Worm (Caenorhabditis elegans) whole organism, mixed stage, embryonic: ENCODE results near the gene F21C10.18.

ENCODE experiments used
- M03D4.4 ChIP-seq: sonication (generic microtip); optimal IDR thresholded peaks from 2 replicates; lab custom pipeline; 2017; ENCODE audit warnings: mild to moderate bottlenecking, missing genetic modification characterization, missing compliant biosample characterization
- blmp-1 ChIP-seq: fragments of 150-350 bp; optimal IDR thresholded peaks from 2 replicates; lab custom pipeline; 2014; ENCODE audit warnings: missing biosample characterization, missing genetic modification characterization
- ceh-39 ChIP-seq: fragments of 150-350 bp; optimal IDR thresholded peaks from 2 replicates; lab custom pipeline; 2014; ENCODE audit warnings: missing biosample characterization, missing genetic modification characterization
- ceh-43 ChIP-seq: fragments of 200-800 bp; sonication (Bioruptor generic); optimal IDR thresholded peaks from 2 replicates; lab custom pipeline; 2018; ENCODE audit warnings: mild to moderate bottlenecking, missing genetic modification characterization, moderate library complexity, missing compliant biosample characterization
- ces-1 ChIP-seq: fragments of 150-350 bp; optimal IDR thresholded peaks from 2 replicates; lab custom pipeline; 2014; ENCODE audit warnings: missing biosample characterization, missing genetic modification reagents, missing genetic modification characterization
- cnd-1 ChIP-seq: fragments of 200-800 bp; sonication (Bioruptor generic); optimal IDR thresholded peaks from 2 replicates; lab custom pipeline; 2018; ENCODE audit warnings: mild to moderate bottlenecking, missing genetic modification characterization, missing compliant biosample characterization
- elt-1 ChIP-seq: sonication (generic microtip); optimal IDR thresholded peaks from 2 replicates; lab custom pipeline; 2017; ENCODE audit warnings: missing genetic modification characterization, mild to moderate bottlenecking, missing compliant biosample characterization, antibody characterized with exemption, moderate library complexity, borderline replicate concordance; ENCODE audit not compliant: insufficient read depth
- elt-3 ChIP-seq: fragments of 150-350 bp; optimal IDR thresholded peaks from 2 replicates; lab custom pipeline; 2014; ENCODE audit warnings: missing biosample characterization, missing genetic modification characterization
- flh-1 ChIP-seq: fragments of 200-800 bp; sonication (Bioruptor generic); optimal IDR thresholded peaks from 2 replicates; lab custom pipeline; 2018; ENCODE audit warnings: mild to moderate bottlenecking, missing genetic modification characterization, moderate library complexity, missing compliant biosample characterization
- ham-2 ChIP-seq: fragments of 200-800 bp; sonication (Bioruptor generic); optimal IDR thresholded peaks from 2 replicates; lab custom pipeline; 2018; ENCODE audit warnings: mild to moderate bottlenecking, missing genetic modification characterization, missing compliant biosample characterization
- hlh-1 ChIP-seq: fragments of 150-350 bp; optimal IDR thresholded peaks from 2 replicates; lab custom pipeline; 2014; ENCODE audit warnings: missing biosample characterization, missing genetic modification reagents, missing genetic modification characterization
- lin-13 ChIP-seq: fragments of 150-350 bp; optimal IDR thresholded peaks from 2 replicates; lab custom pipeline; 2014; ENCODE audit warnings: missing biosample characterization, missing genetic modification characterization
- lsy-2 ChIP-seq: fragments of 150-350 bp; optimal IDR thresholded peaks from 2 replicates; lab custom pipeline; 2014; ENCODE audit warnings: missing biosample characterization, missing genetic modification characterization
- mab-5 ChIP-seq: fragments of 150-350 bp; optimal IDR thresholded peaks from 2 replicates; lab custom pipeline; 2014; ENCODE audit warnings: missing biosample characterization, missing genetic modification characterization
- mls-2 ChIP-seq: sonication (generic microtip); optimal IDR thresholded peaks from 2 replicates; lab custom pipeline; 2016; ENCODE audit warnings: mild to moderate bottlenecking, missing genetic modification characterization, moderate library complexity, missing compliant biosample characterization
- nhr-12 ChIP-seq: fragments of 150-350 bp; optimal IDR thresholded peaks from 2 replicates; lab custom pipeline; 2014; ENCODE audit warnings: missing biosample characterization, missing genetic modification characterization
- nhr-2 ChIP-seq: fragments of 150-350 bp; optimal IDR thresholded peaks from 2 replicates; lab custom pipeline; 2014; ENCODE audit warnings: missing biosample characterization, missing genetic modification characterization
- nhr-28 ChIP-seq: fragments of 150-350 bp; optimal IDR thresholded peaks from 2 replicates; lab custom pipeline; 2014; ENCODE audit warnings: missing biosample characterization, missing genetic modification characterization
- nhr-76 ChIP-seq: sonication (generic microtip); optimal IDR thresholded peaks from 2 replicates; lab custom pipeline; 2017; ENCODE audit warnings: missing biosample characterization, missing genetic modification characterization
- pha-4 ChIP-seq: fragments of 150-350 bp; optimal IDR thresholded peaks from 2 replicates; lab custom pipeline; 2018; ENCODE audit warnings: missing biosample characterization, missing genetic modification reagents, missing genetic modification characterization
- sem-2 ChIP-seq: fragments of 200-800 bp; sonication (Bioruptor generic); optimal IDR thresholded peaks from 2 replicates; lab custom pipeline; 2018; ENCODE audit warnings: mild to moderate bottlenecking, missing genetic modification characterization, missing compliant biosample characterization
- snpc-4 ChIP-seq: fragments of 150-350 bp; optimal IDR thresholded peaks from 2 replicates; lab custom pipeline; 2014; ENCODE audit warnings: missing biosample characterization, missing genetic modification characterization
- sptf-1 ChIP-seq: sonication (generic microtip); optimal IDR thresholded peaks from 2 replicates; lab custom pipeline; 2017; ENCODE audit warnings: mild to moderate bottlenecking, missing genetic modification characterization, moderate library complexity, missing compliant biosample characterization
- tbx-8 ChIP-seq: fragments of 200-800 bp; sonication (Bioruptor generic); optimal IDR thresholded peaks from 2 replicates; lab custom pipeline; 2018; ENCODE audit warnings: mild to moderate bottlenecking, missing genetic modification characterization, moderate library complexity, missing compliant biosample characterization
- unc-120 ChIP-seq: sonication (generic microtip); optimal IDR thresholded peaks from 2 replicates; lab custom pipeline; 2017; ENCODE audit warnings: missing genetic modification characterization, missing compliant biosample characterization; ENCODE audit not compliant: poor library complexity, severe bottlenecking
- unc-39 ChIP-seq: fragments of 150-350 bp; optimal IDR thresholded peaks from 2 replicates; lab custom pipeline; 2014; ENCODE audit warnings: missing biosample characterization, missing genetic modification characterization
- unc-62 ChIP-seq: fragments of 150-350 bp; optimal IDR thresholded peaks from 2 replicates; lab custom pipeline; 2014; ENCODE audit warnings: missing biosample characterization, missing genetic modification reagents, missing genetic modification characterization
- zip-8 ChIP-seq: fragments of 150-350 bp; optimal IDR thresholded peaks from 2 replicates; lab custom pipeline; 2014; ENCODE audit warnings: missing biosample characterization, missing genetic modification characterization
- ztf-11 ChIP-seq: fragments of 150-350 bp; optimal IDR thresholded peaks from 2 replicates; lab custom pipeline; 2014; ENCODE audit warnings: missing biosample characterization, missing genetic modification characterization

The F21C10.18 gene

DNA sequence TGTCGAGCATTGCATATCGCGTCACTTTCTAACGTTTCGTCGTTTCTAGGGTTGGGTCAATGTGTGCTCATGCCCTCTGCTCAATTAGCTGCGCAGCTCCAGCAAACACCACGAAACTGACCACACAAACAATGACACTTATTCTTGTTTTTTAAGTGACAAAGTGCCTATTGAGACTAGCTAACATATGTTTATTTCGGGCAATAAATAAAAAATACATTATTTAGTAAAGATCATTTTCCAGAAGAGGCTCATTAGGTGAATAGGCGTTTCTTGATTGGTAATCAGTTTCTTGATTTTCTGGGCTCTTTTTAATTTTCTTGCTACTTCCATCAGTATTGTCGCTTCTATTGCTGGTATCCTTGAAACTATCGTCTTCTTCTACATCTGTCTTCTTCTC is 38.6 kb upstream of the F21C10.18 start, which contains the start of gene T27E4.5:
TSS of gene T27E4.5 (minus strand) at position 101 of the 400 bp plus-strand sequence.
- TF ChIP-seq ces-1 (GFP tag; lab: Kevin White, UChicago) (no peak), mls-2 (tag; lab: Kevin White, UChicago) (no peak), ztf-11 (tag; lab: Kevin White, UChicago) (no peak), lin-13 (tag; lab: Kevin White, UChicago) (no peak), unc-62 (no peak), nhr-28 (tag; lab: Kevin White, UChicago) (no peak), ceh-39 (tag; lab: Kevin White, UChicago) (no peak), unc-39 (tag; lab: Kevin White, UChicago) (no peak), M03D4.4 (tag; lab: Kevin White, UChicago) (no peak), blmp-1 (tag; lab: Kevin White, UChicago) (no peak), sptf-1 (tag; lab: Kevin White, UChicago) (no peak), hlh-1 (tag; lab: Kevin White, UChicago) (no peak), mab-5 (no peak), elt-1 (tag; lab: Kevin White, UChicago) (no peak)
- TF ChIP-seq, all 35 proteins: peak for 0

DNA sequence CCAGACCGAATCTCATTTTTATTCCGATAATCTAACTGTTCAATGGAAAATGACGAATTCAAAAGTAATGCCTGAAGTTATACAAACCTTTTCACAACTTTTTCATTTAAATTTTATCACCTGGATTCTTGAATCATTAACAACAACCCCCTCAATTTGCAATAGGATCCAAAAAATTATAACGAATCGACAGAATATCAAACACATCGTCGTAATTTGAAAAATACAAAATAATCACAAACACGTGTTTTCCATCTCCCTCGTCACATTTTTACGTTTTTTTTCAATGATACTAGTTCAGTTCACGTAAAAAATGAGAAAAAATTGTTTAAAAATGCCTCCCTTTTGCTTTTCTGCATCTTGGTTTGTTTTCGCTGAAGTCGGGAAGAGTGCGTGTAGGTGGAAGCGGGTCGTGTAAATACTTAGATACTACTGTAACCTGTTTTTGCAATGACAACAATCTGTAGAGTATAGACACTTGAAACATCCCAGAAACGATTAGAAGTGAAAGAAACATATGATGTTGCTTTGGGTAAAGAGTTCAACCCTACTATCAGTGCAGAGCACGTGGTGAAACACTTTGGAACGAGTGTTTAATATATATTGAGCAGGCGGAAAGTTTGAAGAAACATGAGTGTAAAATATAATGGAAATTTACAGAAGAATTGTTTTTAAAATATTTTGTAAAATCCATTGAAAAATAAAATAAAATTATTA is 34.8 kb upstream of the F21C10.18 start, which contains the start of gene oac-50:
TSS of gene oac-50 (minus strand) at position 219 of the 717 bp plus-strand sequence.
- TF ChIP-seq nhr-28 (tag; lab: Kevin White, UChicago) (no peak), cnd-1 (no peak), nhr-2 (tag; lab: Kevin White, UChicago) (no peak), ceh-43 (GFP tag; lab: Kevin White, UChicago) (no peak), sem-2 (no peak), lin-13 (tag; lab: Kevin White, UChicago) (no peak)
- TF ChIP-seq, all 35 proteins: peak for 0

DNA sequence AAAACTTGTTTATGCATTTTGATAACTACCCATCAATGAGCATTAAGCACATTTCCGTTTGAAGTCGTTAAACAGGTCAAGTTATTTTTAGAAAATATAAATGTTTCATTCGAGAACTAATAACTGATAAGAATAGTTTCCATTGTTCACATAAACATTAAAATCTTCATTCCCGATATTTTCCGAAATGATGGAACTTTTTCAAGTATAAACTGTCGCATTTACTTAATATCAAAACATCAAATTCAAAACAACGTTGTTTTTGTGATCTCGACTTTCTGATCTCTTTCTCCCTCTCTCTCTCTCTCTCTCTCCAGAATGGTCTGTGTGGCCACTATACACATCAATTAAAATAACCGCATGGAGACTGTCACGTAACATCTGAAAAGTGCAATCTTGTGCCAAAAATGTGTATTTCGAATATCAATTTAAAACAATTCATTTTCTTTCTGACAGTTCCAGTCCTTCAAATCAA is 33.9 kb upstream of the F21C10.18 start:
- TF ChIP-seq unc-62 (no peak), blmp-1 (tag; lab: Kevin White, UChicago) (no peak), ceh-39 (tag; lab: Kevin White, UChicago) (no peak), tbx-8 (GFP tag; lab: Kevin White, UChicago) (no peak), sptf-1 (tag; lab: Kevin White, UChicago) (no peak), pha-4 (tag; lab: Kevin White, UChicago) (no peak), nhr-76 (tag; lab: Kevin White, UChicago) (no peak), ztf-11 (tag; lab: Kevin White, UChicago) (no peak), unc-120 (tag; lab: Kevin White, UChicago) (no peak), nhr-28 (tag; lab: Kevin White, UChicago) (no peak)

DNA sequence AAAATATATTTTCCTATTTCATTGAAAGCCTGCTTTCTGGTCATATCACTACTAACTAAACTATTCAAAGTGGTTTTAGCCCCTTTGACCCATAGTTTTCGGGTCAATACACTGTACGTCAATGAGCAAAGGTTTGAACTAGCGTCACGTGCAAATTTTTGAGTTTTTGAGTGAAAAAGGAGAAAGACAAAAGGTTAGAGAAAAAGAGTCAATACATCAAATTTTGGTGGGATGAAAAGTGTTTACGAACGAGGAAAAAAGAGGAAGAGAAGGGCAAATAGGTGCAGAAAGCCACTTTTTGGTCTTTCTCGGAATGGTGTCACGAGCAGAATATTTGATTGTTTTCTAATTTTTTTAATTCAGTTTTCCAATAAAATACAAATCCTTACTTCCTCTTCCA is 32.5 kb upstream of the F21C10.18 start:
- TF ChIP-seq nhr-12 = no peak
- TF ChIP-seq nhr-76 (tag; lab: Kevin White, UChicago) = no peak
- no peak for TF ChIP-seq elt-3
- TF ChIP-seq ham-2 = no peak
- no peak for TF ChIP-seq zip-8 (tag; lab: Kevin White, UChicago)
- TF ChIP-seq lsy-2 (tag; lab: Kevin White, UChicago) = no peak
- no peak for TF ChIP-seq cnd-1
- TF ChIP-seq snpc-4 (tag; lab: Kevin White, UChicago) = no peak
- TF ChIP-seq elt-1 (tag; lab: Kevin White, UChicago) = no peak
- no peak for TF ChIP-seq flh-1
- no peak for TF ChIP-seq mls-2 (tag; lab: Kevin White, UChicago)

DNA sequence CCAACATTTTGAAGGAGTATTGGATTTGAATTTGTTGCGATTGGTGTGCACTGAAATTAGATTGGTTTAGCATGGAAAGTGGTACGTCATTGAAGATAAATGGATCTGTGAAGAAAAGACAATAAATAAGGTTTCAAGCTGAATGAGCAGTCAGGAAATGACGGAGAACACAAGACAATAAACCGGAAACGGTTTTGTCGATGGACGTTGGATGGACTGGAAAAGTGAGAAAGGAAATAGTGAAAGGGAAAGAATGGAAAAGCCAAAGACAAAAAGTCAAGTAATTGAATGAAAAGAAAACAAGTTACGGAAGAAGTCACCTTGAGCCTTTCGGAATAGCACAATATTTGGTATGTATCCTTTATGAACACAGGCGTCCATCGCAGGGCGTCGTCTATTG is 32.0 kb upstream of the F21C10.18 start, which contains the start of gene T27E4.7:
TSS of gene T27E4.7 (minus strand) at position 50 of the 400 bp plus-strand sequence.
- TF ChIP-seq flh-1 (no peak), mab-5 (no peak)
- TF ChIP-seq, all 35 proteins: peak for 0
